Fruit fly (Drosophila melanogaster) Kc167 (cell line): ENCODE measurements around the gene CG11686.

ENCODE experiments used
- Myc ChIP-seq: fragments of >200 bp; optimal IDR thresholded peaks from 2 replicates; lab custom pipeline; 2017; ENCODE audit warnings: missing external identifiers
- Sin3A ChIP-seq: fragments of >200 bp; optimal IDR thresholded peaks from 2 replicates; lab custom pipeline; 2018; ENCODE audit warnings: missing external identifiers
- h ChIP-seq: fragments of >200 bp; optimal IDR thresholded peaks from 3 replicates; lab custom pipeline; 2018; ENCODE audit warnings: missing external identifiers
- insv ChIP-seq: fragments of >200 bp; optimal IDR thresholded peaks from 3 replicates; lab custom pipeline; 2018; ENCODE audit warnings: missing external identifiers
- psq ChIP-seq: fragments of >200 bp; optimal IDR thresholded peaks from 2 replicates; lab custom pipeline; 2017; ENCODE audit warnings: missing external identifiers
- ttk ChIP-seq: sonication (Bioruptor generic); optimal IDR thresholded peaks from 2 replicates; lab custom pipeline; 2017; ENCODE audit warnings: missing external identifiers

Gene CG11686

dm6 chr3R:13293148-13293756 is 33.1 kb downstream of the CG11686 start, which contains the start of gene wntD:
Gene wntD, minus strand, starts transcription at chr3R:13293198.
- no peak for TF ChIP-seq psq
- no peak for TF ChIP-seq h (lab: Kevin White, UChicago)
- TF ChIP-seq insv (lab: Kevin White, UChicago), result no peak
- no peak for TF ChIP-seq Myc (lab: Kevin White, UChicago)
- TF ChIP-seq Sin3A (lab: Kevin White, UChicago), result no peak
- TF ChIP-seq ttk, result no peak

dm6 chr3R:13294461-13294860 is 34.3 kb downstream of the CG11686 start, which contains the start of gene CG8773:
Gene CG8773, plus strand, starts transcription at chr3R:13294748.
- TF ChIP-seq Sin3A (lab: Kevin White, UChicago), result no peak

dm6 chr3R:13298114-13298818 is 38.1 kb downstream of the CG11686 start, which contains the start of gene CG8774:
Gene CG8774, plus strand, starts transcription at chr3R:13298768.
- TF ChIP-seq insv (lab: Kevin White, UChicago), result no peak
- no peak for TF ChIP-seq ttk
- no peak for TF ChIP-seq psq
- TF ChIP-seq Myc (lab: Kevin White, UChicago), result no peak
- no peak for TF ChIP-seq h (lab: Kevin White, UChicago)
- TF ChIP-seq Sin3A (lab: Kevin White, UChicago), result no peak

dm6 chr3R:13302348-13302747 is 42.2 kb downstream of the CG11686 start, which contains the start of gene CG32473:
Gene CG32473, plus strand, starts transcription at chr3R:13302648.
- TF ChIP-seq psq (no peak), insv (lab: Kevin White, UChicago) (no peak), Myc (lab: Kevin White, UChicago) (no peak), ttk (no peak), h (lab: Kevin White, UChicago) (no peak), Sin3A (lab: Kevin White, UChicago) (no peak)

dm6 chr3R:13303126-13303525 is 43.0 kb downstream of the CG11686 start, which contains the start of gene CG43208:
Gene CG43208, plus strand, starts transcription at chr3R:13303426.
- TF ChIP-seq Myc (lab: Kevin White, UChicago) (no peak), h (lab: Kevin White, UChicago) (no peak), psq (no peak)

- TF ChIP-seq Myc (lab: Kevin White, UChicago) (no peak), psq (no peak), h (lab: Kevin White, UChicago) (no peak)
Observed at dm6 chr3R:13304512-13305069, 44.4 kb downstream of the CG11686 start.

- TF ChIP-seq h (lab: Kevin White, UChicago) (no peak), Myc (lab: Kevin White, UChicago) (no peak), ttk (no peak), psq (no peak), Sin3A (lab: Kevin White, UChicago) (no peak), insv (lab: Kevin White, UChicago) (no peak)
Observed at dm6 chr3R:13305318-13305899, 45.3 kb downstream of the CG11686 start.

- TF ChIP-seq Myc (lab: Kevin White, UChicago) (no peak), psq (no peak), Sin3A (lab: Kevin White, UChicago) (no peak), insv (lab: Kevin White, UChicago) (no peak), h (lab: Kevin White, UChicago) (no peak), ttk (no peak)
Observed at dm6 chr3R:13306595-13306994, 46.4 kb downstream of the CG11686 start.

dm6 chr3R:13309133-13309711 is 49.1 kb downstream of the CG11686 start:
- TF ChIP-seq psq (no peak), ttk (no peak)
